Worm (Caenorhabditis elegans) whole organism, young adult: ENCODE measurements around the gene ech-6.

Source experiments
- ama-1 ChIP-seq, 3 experiments: fragments of 150-350 bp in 1 of 3; sonication (generic microtip) in 2 of 3; optimal IDR thresholded peaks; 2 replicates each; lab custom pipeline; 2014 to 2018; ENCODE audit warnings: missing biosample characterization in 2 of 3, missing genetic modification characterization in 2 of 3, missing genetic modification reagents in 2 of 3
- attf-5 ChIP-seq: fragments of 200-800 bp; sonication (Bioruptor generic); optimal IDR thresholded peaks from 2 replicates; lab custom pipeline; 2018; ENCODE audit warnings: mild to moderate bottlenecking, missing genetic modification characterization, missing compliant biosample characterization
- mes-4 ChIP-seq: sonication (generic microtip); optimal IDR thresholded peaks from 2 replicates; lab custom pipeline; 2016; ENCODE audit warnings: missing genotype, missing genetic modification characterization, missing compliant biosample characterization

DNA sequence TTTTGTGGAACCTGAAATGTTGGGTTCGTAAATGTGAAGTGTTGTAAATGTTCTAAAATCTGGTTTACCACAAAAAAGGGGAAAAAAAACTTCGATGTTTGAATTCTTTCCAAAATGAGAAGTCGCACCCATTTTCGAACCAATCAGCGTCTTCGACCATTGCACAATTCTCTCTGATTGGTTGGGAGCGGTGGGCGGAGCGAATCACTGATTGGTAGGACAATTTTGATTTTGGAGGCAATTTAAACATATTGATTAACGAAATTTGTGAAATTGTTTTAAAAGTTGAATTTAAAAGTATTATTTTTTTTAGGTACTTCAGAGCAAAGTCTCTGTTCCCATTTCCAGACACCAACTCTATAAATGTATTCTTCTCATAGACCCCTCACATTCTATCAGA, 36.4 kb upstream of the ech-6 start:
- TF ChIP-seq ama-1 (optimal IDR thresholded peaks at IDR 0.05; lab: Kevin White, UChicago) (no peak), ama-1 (GFP tag; optimal IDR thresholded peaks at IDR 0.05; lab: Kevin White, UChicago) (no peak), mes-4 (no peak), attf-5 (no peak)
